Worm (Caenorhabditis elegans) whole organism, L3 larva: ENCODE data around the gene sta-1.

Experiments
- fkh-10 ChIP-seq: sonication (generic microtip); optimal IDR thresholded peaks from 2 replicates; lab custom pipeline; 2017; ENCODE audit warnings: missing biosample characterization, missing genetic modification reagents, missing genetic modification characterization
- nhr-77 ChIP-seq: fragments of 150-350 bp; optimal IDR thresholded peaks from 2 replicates; lab custom pipeline; 2014; ENCODE audit warnings: missing biosample characterization, missing genetic modification characterization
- snpc-4 ChIP-seq: fragments of 150-350 bp; optimal IDR thresholded peaks from 2 replicates; lab custom pipeline; 2014; ENCODE audit warnings: missing biosample characterization, missing genetic modification characterization
- tbx-2 ChIP-seq: sonication (generic microtip); optimal IDR thresholded peaks from 2 replicates; lab custom pipeline; 2016; ENCODE audit warnings: mild to moderate bottlenecking, missing genetic modification characterization, missing compliant biosample characterization
- zag-1 ChIP-seq: fragments of 150-350 bp; optimal IDR thresholded peaks from 2 replicates; lab custom pipeline; 2014; ENCODE audit warnings: missing biosample characterization, missing genetic modification characterization

ce11 chrIV:16684224-16684623 lies 20.1 kb downstream of the sta-1 start:
- TF ChIP-seq tbx-2 (tag; lab: Kevin White, UChicago) (no peak), snpc-4 (tag; lab: Kevin White, UChicago) (peak; percentile 46), nhr-77 (tag; lab: Kevin White, UChicago) (no peak), zag-1 (tag; lab: Kevin White, UChicago) (no peak), fkh-10 (GFP tag; lab: Kevin White, UChicago) (no peak)
